Fruit fly (Drosophila melanogaster) whole organism, embryonic: ENCODE measurements around the gene rost.

Experiments
- Aef1 ChIP-seq: fragments of 200-800 bp; sonication (Bioruptor generic); IDR thresholded peaks from 3 replicates; pipeline ENCODE4 v1.3.6; 2022; ENCODE audit warnings: missing biosample characterization, missing genetic modification characterization
- Awh ChIP-seq: fragments of 200-800 bp; sonication (Bioruptor generic); IDR thresholded peaks from 2 replicates; pipeline ENCODE4, ENCODE4 v1.3.6; 2022; ENCODE audit warnings: missing biosample characterization, missing genetic modification characterization
- CG1024 ChIP-seq: fragments of 200-800 bp; sonication (Bioruptor generic); IDR thresholded peaks from 2 replicates; pipeline ENCODE4 v1.3.6; 2022; ENCODE audit warnings: missing biosample characterization, missing genetic modification characterization
- CG10979 ChIP-seq: fragments of 200-800 bp; sonication (Bioruptor generic); optimal IDR thresholded peaks from 2 replicates; lab custom pipeline; 2018; ENCODE audit warnings: missing biosample characterization, mild to moderate bottlenecking, missing genetic modification characterization, moderate library complexity
- CG12219 ChIP-seq: fragments of 200-800 bp; sonication (Bioruptor generic); optimal IDR thresholded peaks from 3 replicates; lab custom pipeline; 2018; ENCODE audit warnings: missing biosample characterization, mild to moderate bottlenecking, missing genetic modification characterization
- CG12769 ChIP-seq: fragments of 200-800 bp; sonication (Bioruptor generic); optimal IDR thresholded peaks from 2 replicates; lab custom pipeline; 2019; ENCODE audit warnings: missing biosample characterization, mild to moderate bottlenecking, missing genetic modification characterization, moderate library complexity
- CG14710 ChIP-seq: fragments of 200-800 bp; sonication (Bioruptor generic); optimal IDR thresholded peaks from 3 replicates; lab custom pipeline; 2019; ENCODE audit warnings: missing biosample characterization, mild to moderate bottlenecking, missing genetic modification characterization, moderate library complexity
- CG14860 ChIP-seq: fragments of 200-800 bp; sonication (Bioruptor generic); IDR thresholded peaks from 3 replicates; pipeline ENCODE4 v1.3.6; 2022; ENCODE audit warnings: missing biosample characterization, missing genetic modification characterization; ENCODE audit not compliant: partially characterized antibody
- CG15696 ChIP-seq: fragments of 200-800 bp; sonication (Bioruptor generic); optimal IDR thresholded peaks from 2 replicates; lab custom pipeline; 2019; ENCODE audit warnings: missing biosample characterization, mild to moderate bottlenecking, missing genetic modification characterization, moderate library complexity
- CG17186 ChIP-seq: fragments of 200-800 bp; sonication (Bioruptor generic); optimal IDR thresholded peaks from 3 replicates; lab custom pipeline; 2017; ENCODE audit warnings: missing biosample characterization, missing genetic modification reagents, missing genetic modification characterization
- CG17568 ChIP-seq: fragments of 200-800 bp; sonication (Bioruptor generic); optimal IDR thresholded peaks from 2 replicates; lab custom pipeline; 2018; ENCODE audit warnings: missing biosample characterization, mild to moderate bottlenecking, missing genetic modification characterization, moderate library complexity
- CG1832 ChIP-seq: fragments of 200-800 bp; sonication (Bioruptor generic); optimal IDR thresholded peaks from 2 replicates; lab custom pipeline; 2017; ENCODE audit warnings: missing biosample characterization, mild to moderate bottlenecking, missing genetic modification characterization, inconsistent platforms
- CG2712 ChIP-seq: fragments of 200-800 bp; optimal IDR thresholded peaks from 3 replicates; lab custom pipeline; 2019; ENCODE audit warnings: missing biosample characterization, mild to moderate bottlenecking, missing genetic modification characterization, moderate library complexity
- CG2875 ChIP-seq: fragments of 200-800 bp; sonication (Bioruptor generic); optimal IDR thresholded peaks from 2 replicates; lab custom pipeline; 2017; ENCODE audit warnings: missing biosample characterization, mild to moderate bottlenecking, missing genetic modification characterization, missing genetic modification reagents
- CG32772 ChIP-seq: fragments of 200-800 bp; sonication (Bioruptor generic); IDR thresholded peaks from 2 replicates; pipeline ENCODE4 v1.3.6; 2022; ENCODE audit warnings: missing biosample characterization, missing genetic modification characterization
- CG3281 ChIP-seq: fragments of 200-800 bp; sonication (Bioruptor generic); optimal IDR thresholded peaks from 3 replicates; lab custom pipeline; 2017; ENCODE audit warnings: missing biosample characterization, mild to moderate bottlenecking, missing genetic modification characterization
- CG33213 ChIP-seq: fragments of 200-800 bp; sonication (Bioruptor generic); optimal IDR thresholded peaks from 3 replicates; lab custom pipeline; 2016; ENCODE audit warnings: missing biosample characterization, missing genetic modification characterization
- CG8388 ChIP-seq: fragments of 200-800 bp; sonication (Bioruptor generic); optimal IDR thresholded peaks from 2 replicates; lab custom pipeline; 2019; ENCODE audit warnings: missing biosample characterization, mild to moderate bottlenecking, missing genetic modification characterization, moderate library complexity
- CG8924 ChIP-seq: fragments of 200-800 bp; optimal IDR thresholded peaks from 3 replicates; lab custom pipeline; 2019; ENCODE audit warnings: missing biosample characterization, mild to moderate bottlenecking, missing genetic modification characterization, moderate library complexity
- CG9437 ChIP-seq: fragments of 200-800 bp; sonication (Bioruptor generic); optimal IDR thresholded peaks from 2 replicates; lab custom pipeline; 2018; ENCODE audit warnings: missing biosample characterization, mild to moderate bottlenecking, missing genetic modification characterization
- CoRest ChIP-seq: fragments of 200-800 bp; sonication (Bioruptor generic); optimal IDR thresholded peaks from 3 replicates; lab custom pipeline; 2018; ENCODE audit warnings: missing biosample characterization, mild to moderate bottlenecking, missing genetic modification characterization, moderate library complexity
- Drgx ChIP-seq: fragments of 200-800 bp; sonication (Bioruptor generic); IDR thresholded peaks from 2 replicates; pipeline ENCODE4 v1.3.6; 2022; ENCODE audit warnings: missing biosample characterization, missing genetic modification characterization
- HmgZ ChIP-seq: fragments of 200-800 bp; sonication (Bioruptor generic); optimal IDR thresholded peaks from 2 replicates; lab custom pipeline; 2018; ENCODE audit warnings: missing biosample characterization, mild to moderate bottlenecking, missing genetic modification characterization
- Hmr ChIP-seq: fragments of 200-800 bp; sonication (Bioruptor generic); optimal IDR thresholded peaks from 3 replicates; lab custom pipeline; 2017; ENCODE audit warnings: mild to moderate bottlenecking, missing biosample characterization, missing genetic modification reagents, missing genetic modification characterization
- MTF-1 ChIP-seq: fragments of 200-800 bp; sonication (Bioruptor generic); optimal IDR thresholded peaks from 2 replicates; lab custom pipeline; 2018; ENCODE audit warnings: missing biosample characterization, mild to moderate bottlenecking, missing genetic modification characterization, borderline replicate concordance
- Oaz ChIP-seq: fragments of 200-800 bp; sonication (Bioruptor generic); IDR thresholded peaks from 2 replicates; pipeline ENCODE4 v1.3.6; 2022; ENCODE audit warnings: missing biosample characterization, missing genetic modification characterization
- Poxn ChIP-seq: fragments of 200-800 bp; sonication (Bioruptor generic); IDR thresholded peaks from 2 replicates; pipeline ENCODE4 v1.3.6; 2022; ENCODE audit warnings: missing biosample characterization, missing genetic modification characterization
- Rx ChIP-seq: fragments of 200-800 bp; sonication (Bioruptor generic); IDR thresholded peaks from 2 replicates; pipeline ENCODE4 v1.3.6; 2022; ENCODE audit warnings: missing biosample characterization, missing genetic modification characterization
- Six4 ChIP-seq: fragments of 200-800 bp; sonication (Bioruptor generic); optimal IDR thresholded peaks from 2 replicates; lab custom pipeline; 2016; ENCODE audit warnings: missing biosample characterization, missing genetic modification characterization
- Taf1 ChIP-seq: fragments of 200-800 bp; sonication (Bioruptor generic); IDR thresholded peaks from 2 replicates; pipeline ENCODE4 v1.3.6; 2022; ENCODE audit warnings: missing biosample characterization, missing genetic modification characterization
- ac ChIP-seq: fragments of 200-800 bp; sonication (Bioruptor generic); optimal IDR thresholded peaks from 3 replicates; lab custom pipeline; 2017; ENCODE audit warnings: missing biosample characterization, mild to moderate bottlenecking, missing genetic modification characterization
- ase ChIP-seq: fragments of 200-800 bp; sonication (Bioruptor generic); IDR thresholded peaks from 3 replicates; pipeline ENCODE4 v1.3.6; 2022; ENCODE audit warnings: missing biosample characterization, missing genetic modification characterization
- caup ChIP-seq: fragments of 200-800 bp; sonication (Bioruptor generic); optimal IDR thresholded peaks from 3 replicates; lab custom pipeline; 2017; ENCODE audit warnings: missing biosample characterization, mild to moderate bottlenecking, missing genetic modification characterization, moderate library complexity; ENCODE audit not compliant: severe bottlenecking
- cg ChIP-seq: fragments of 200-800 bp; sonication (Bioruptor generic); optimal IDR thresholded peaks from 3 replicates; lab custom pipeline; 2019; ENCODE audit warnings: missing biosample characterization, mild to moderate bottlenecking, missing genetic modification characterization, moderate library complexity
- exex ChIP-seq: fragments of 200-800 bp; sonication (Bioruptor generic); optimal IDR thresholded peaks from 4 replicates; lab custom pipeline; 2018; ENCODE audit warnings: missing biosample characterization, mild to moderate bottlenecking, missing genetic modification characterization, moderate library complexity
- fd96Cb ChIP-seq: fragments of 200-800 bp; sonication (Bioruptor generic); optimal IDR thresholded peaks from 2 replicates; lab custom pipeline; 2018; ENCODE audit warnings: missing biosample characterization, mild to moderate bottlenecking, missing genetic modification characterization, moderate library complexity
- grau ChIP-seq: fragments of 200-800 bp; optimal IDR thresholded peaks from 3 replicates; lab custom pipeline; 2019; ENCODE audit warnings: missing biosample characterization, mild to moderate bottlenecking, missing genetic modification characterization, moderate library complexity
- gsb ChIP-seq: fragments of 200-800 bp; sonication (Bioruptor generic); IDR thresholded peaks from 2 replicates; pipeline ENCODE4 v1.3.6; 2022; ENCODE audit warnings: missing biosample characterization, missing genetic modification characterization
- hb ChIP-seq: fragments of 200-800 bp; sonication (Bioruptor generic); IDR thresholded peaks from 3 replicates; pipeline ENCODE4 v1.3.6; 2022; ENCODE audit warnings: missing biosample characterization, missing genetic modification characterization; ENCODE audit not compliant: partially characterized antibody
- her ChIP-seq: fragments of 200-800 bp; sonication (Bioruptor generic); optimal IDR thresholded peaks from 2 replicates; lab custom pipeline; 2016; ENCODE audit warnings: missing biosample characterization, missing genetic modification characterization
- lilli ChIP-seq: fragments of 200-800 bp; sonication (Bioruptor generic); optimal IDR thresholded peaks from 3 replicates; lab custom pipeline; 2016; ENCODE audit warnings: missing biosample characterization, missing genetic modification characterization
- nerfin-1 ChIP-seq: fragments of 200-800 bp; sonication (Bioruptor generic); optimal IDR thresholded peaks from 3 replicates; lab custom pipeline; 2019; ENCODE audit warnings: missing biosample characterization, mild to moderate bottlenecking, missing genetic modification characterization, moderate library complexity
- nerfin-2 ChIP-seq: fragments of 200-800 bp; sonication (Bioruptor generic); IDR thresholded peaks from 2 replicates; pipeline ENCODE4 v1.3.6; 2022; ENCODE audit warnings: missing biosample characterization, missing genetic modification characterization; ENCODE audit not compliant: partially characterized antibody
- pfk ChIP-seq: fragments of 200-800 bp; sonication (Bioruptor generic); optimal IDR thresholded peaks from 2 replicates; lab custom pipeline; 2018; ENCODE audit warnings: missing biosample characterization, mild to moderate bottlenecking, missing genetic modification characterization, moderate library complexity
- sens ChIP-seq: fragments of 200-800 bp; sonication (Bioruptor generic); peaks from one replicate; lab custom pipeline; 2016; ENCODE audit warnings: missing biosample characterization, missing genetic modification characterization
- sug ChIP-seq: fragments of 200-800 bp; optimal IDR thresholded peaks from 2 replicates; lab custom pipeline; 2019; ENCODE audit warnings: missing biosample characterization, mild to moderate bottlenecking, missing genetic modification characterization, moderate library complexity
- toy ChIP-seq: fragments of 200-800 bp; sonication (Bioruptor generic); IDR thresholded peaks from 2 replicates; pipeline ENCODE4 v1.3.6; 2022; ENCODE audit warnings: missing biosample characterization, missing genetic modification characterization
- trem ChIP-seq: fragments of 200-800 bp; optimal IDR thresholded peaks from 3 replicates; lab custom pipeline; 2019; ENCODE audit warnings: missing biosample characterization, mild to moderate bottlenecking, missing genetic modification characterization, moderate library complexity
- usp ChIP-seq: fragments of >200 bp; optimal IDR thresholded peaks from 2 replicates; lab custom pipeline; 2017; ENCODE audit warnings: missing biosample characterization, missing genetic modification characterization
- wdn ChIP-seq: fragments of 200-800 bp; sonication (Bioruptor generic); IDR thresholded peaks from 2 replicates; pipeline ENCODE4 v1.3.6; 2022; ENCODE audit warnings: missing biosample characterization, missing genetic modification characterization

rost gene

dm6 chr2L:8937837-8938413 is 51.4 kb downstream of the rost start (continued):
- TF ChIP-seq hb (GFP tag; lab: Robert Waterston, UW) (no peak), caup (peak; percentile 35), sug (tag; lab: Kevin White, UChicago) (no peak), HmgZ (no peak), CG17568 (GFP tag; lab: Kevin White, UChicago) (peak; percentile 59), cg (peak; percentile 19), CG12769 (tag; lab: Kevin White, UChicago) (peak; percentile 21), sens (GFP tag; lab: Kevin White, UChicago) (peak; percentile 58), CG3281 (GFP tag; lab: Kevin White, UChicago) (peak; percentile 7), fd96Cb (tag; lab: Kevin White, UChicago) (no peak), MTF-1 (peak; percentile 53), CG12219 (GFP tag; lab: Kevin White, UChicago) (peak; percentile 29), exex (peak; percentile 28), CG8924 (tag; lab: Kevin White, UChicago) (peak; percentile 5), trem (tag; lab: Kevin White, UChicago) (no peak), CG9437 (no peak), nerfin-1 (tag; lab: Kevin White, UChicago) (peak; percentile 37), CG33213 (GFP tag; lab: Kevin White, UChicago) (no peak), Six4 (no peak)

DNA sequence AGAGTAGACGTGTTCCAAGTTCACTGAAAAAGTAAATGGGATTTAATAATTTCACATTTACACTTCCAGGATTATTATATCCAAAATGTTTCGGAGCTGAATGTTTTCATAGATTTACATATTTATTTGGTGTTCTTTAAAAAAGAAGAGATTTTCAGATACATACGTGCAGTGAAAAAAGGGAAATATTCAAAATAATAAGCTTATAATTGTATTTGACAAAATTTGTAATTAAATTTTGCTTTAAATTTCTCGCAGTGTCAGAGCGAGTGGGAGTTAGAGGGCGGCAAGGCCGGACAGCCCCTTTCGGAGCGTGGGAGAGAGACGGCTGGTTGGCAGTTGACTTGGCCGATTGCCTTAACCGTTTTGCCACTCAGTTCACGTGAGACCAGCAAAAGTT is 52.3 kb downstream of the rost start, which contains the start of gene Tsp29Fb:
Gene Tsp29Fb (plus strand): TSS at position 388 of the 400 bp plus-strand sequence.
- TF ChIP-seq CG15696 (tag; lab: Kevin White, UChicago) (peak; percentile 20), CG32772 (GFP tag; lab: Robert Waterston, UW) (peak; percentile 60), pfk (GFP tag; lab: Kevin White, UChicago) (no peak), Drgx (GFP tag; lab: Robert Waterston, UW) (no peak), CG8388 (GFP tag; lab: Kevin White, UChicago) (peak; percentile 65), CG1832 (no peak), CG2712 (tag; lab: Kevin White, UChicago) (peak; percentile 73), CoRest (tag; lab: Kevin White, UChicago) (peak; percentile 85), lilli (peak; percentile 76), grau (tag; lab: Kevin White, UChicago) (peak; percentile 87), Hmr (GFP tag; lab: Kevin White, UChicago) (peak; percentile 87), CG1024 (GFP tag; lab: Robert Waterston, UW) (no peak), CG14860 (GFP tag; lab: Robert Waterston, UW) (no peak), Oaz (GFP tag; lab: Robert Waterston, UW) (peak; percentile 38; the same call in 1 of the 2 replicates), gsb (GFP tag; lab: Robert Waterston, UW) (no peak), CG10979 (tag; lab: Kevin White, UChicago) (peak; percentile 57), ac (GFP tag; lab: Kevin White, UChicago) (no peak), nerfin-2 (GFP tag; lab: Robert Waterston, UW) (no peak), her (GFP tag; lab: Kevin White, UChicago) (peak; percentile 39), Rx (peak; percentile 47; the same call in 1 of the 2 replicates), wdn (GFP tag; lab: Robert Waterston, UW) (no peak), ase (GFP tag; lab: Robert Waterston, UW) (0 out of 3 replicates have a peak, but pooled peaks have one; percentile 19), Poxn (no peak), sug (tag; lab: Kevin White, UChicago) (peak; percentile 82), usp (no peak), CG17186 (GFP tag; lab: Kevin White, UChicago) (no peak), Aef1 (GFP tag; lab: Robert Waterston, UW) (peak; percentile 54), Awh (GFP tag; lab: Robert Waterston, UW) (peak; percentile 67; the same call in 1 of the 2 replicates), toy (no peak), CG2875 (GFP tag; lab: Kevin White, UChicago) (peak; percentile 7), CG14710 (peak; percentile 23), Taf1 (GFP tag; lab: Robert Waterston, UW) (peak; percentile 23; the same call in 1 of the 2 replicates)
